Fruit fly (Drosophila melanogaster): ENCODE measurements around the gene Hinfp.

DNA sequence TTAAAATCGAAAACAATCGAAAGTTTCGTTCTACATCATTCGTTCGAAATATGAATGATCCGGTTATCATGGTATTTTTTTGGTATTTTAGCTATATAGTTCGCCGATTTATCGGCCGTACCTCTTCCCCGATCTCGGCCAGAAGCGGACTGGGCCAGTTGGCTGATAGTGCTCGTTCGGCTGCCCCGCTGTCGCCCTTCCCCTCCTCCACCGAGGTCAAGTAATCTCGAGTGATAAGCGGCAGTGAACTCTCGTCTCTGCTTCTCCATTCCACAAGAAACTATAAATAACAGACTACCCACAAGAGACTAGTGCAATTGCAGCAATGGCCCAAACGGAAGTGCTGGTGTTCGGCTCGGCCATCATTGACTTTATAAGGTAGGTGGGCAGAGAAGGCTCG is 2.0 kb upstream of the Hinfp start, which contains the start of gene CG13369:
- TF ChIP-seq psq (optimal IDR thresholded peaks at IDR 0.05) (no peak), Myc (optimal IDR thresholded peaks at IDR 0.05) (no peak), Sin3A (optimal IDR thresholded peaks at IDR 0.05) (no peak), h (optimal IDR thresholded peaks at IDR 0.05) (no peak), ttk (optimal IDR thresholded peaks at IDR 0.05) (no peak)

Measured in Kc167 (cell line).